Fruit fly (Drosophila melanogaster): Measurements from ENCODE around the gene CycK.

Gene CycK

dm6 chr2L:22134091-22134730, 4.3 kb upstream of the CycK start:
- TF ChIP-seq CTCF (optimal IDR thresholded peaks at IDR 0.05) (no peak), CG8478 (optimal IDR thresholded peaks at IDR 0.05) (no peak)

dm6 chr2L:22132984-22133383, 3.0 kb upstream of the CycK start:
- no peak for TF ChIP-seq CG8478 (optimal IDR thresholded peaks at IDR 0.05)

dm6 chr2L:22131171-22131675, 1.3 kb upstream of the CycK start, which contains the start of gene CG42748:
Gene CG42748, plus strand, starts transcription at chr2L:22131221.
- TF ChIP-seq CTCF (optimal IDR thresholded peaks at IDR 0.05) (no peak), CG8478 (optimal IDR thresholded peaks at IDR 0.05) (no peak)

- TF ChIP-seq CTCF (optimal IDR thresholded peaks at IDR 0.05) (no peak), CG8478 (optimal IDR thresholded peaks at IDR 0.05) (no peak)
Measured at dm6 chr2L:22121651-22122165, 8.2 kb downstream of the CycK start.

- TF ChIP-seq CG8478 (optimal IDR thresholded peaks at IDR 0.05) = no peak
- no peak for TF ChIP-seq CTCF (optimal IDR thresholded peaks at IDR 0.05)
Measured at dm6 chr2L:22120871-22121388, 9.0 kb downstream of the CycK start, which contains the start of gene CG3651. Gene CG3651, plus strand, starts transcription at chr2L:22121338.

dm6 chr2L:22108664-22109063, 21.3 kb downstream of the CycK start, which contains the start of gene CG6675:
Gene CG6675, plus strand, starts transcription at chr2L:22108964.
- no peak for TF ChIP-seq CTCF (optimal IDR thresholded peaks at IDR 0.05)
- no peak for TF ChIP-seq CG8478 (optimal IDR thresholded peaks at IDR 0.05)

dm6 chr2L:22107204-22107603, 22.7 kb downstream of the CycK start, which contains the start of gene CG10834:
Gene CG10834, minus strand, starts transcription at chr2L:22107304.
- TF ChIP-seq CG8478 (optimal IDR thresholded peaks at IDR 0.05) (no peak), CTCF (optimal IDR thresholded peaks at IDR 0.05) (no peak)

- no peak for TF ChIP-seq CTCF (optimal IDR thresholded peaks at IDR 0.05)
- no peak for TF ChIP-seq CG8478 (optimal IDR thresholded peaks at IDR 0.05)
Measured at dm6 chr2L:22105412-22105811, 24.5 kb downstream of the CycK start, which contains the start of gene CG15219. Gene CG15219, minus strand, starts transcription at chr2L:22105512.

- TF ChIP-seq CTCF (optimal IDR thresholded peaks at IDR 0.05) (no peak), CG8478 (optimal IDR thresholded peaks at IDR 0.05) (no peak)
Measured at dm6 chr2L:22104301-22104700, 25.6 kb downstream of the CycK start, which contains the start of gene tplus3b. Gene tplus3b, minus strand, starts transcription at chr2L:22104401.

dm6 chr2L:22079332-22079731, 50.6 kb downstream of the CycK start, which contains the start of gene ttm3:
Gene ttm3, plus strand, starts transcription at chr2L:22079632.
- TF ChIP-seq CTCF (optimal IDR thresholded peaks at IDR 0.05) (no peak), CG8478 (optimal IDR thresholded peaks at IDR 0.05) (no peak)

Measured in S2 (cell line).